Worm (Caenorhabditis elegans) whole organism, L2 larva: ENCODE results near the gene W05B10.4.

ENCODE experiments used
- mdl-1 ChIP-seq, 2 experiments: fragments of 150-350 bp in 1 of 2; sonication (generic microtip) in 1 of 2; optimal IDR thresholded peaks; 2 replicates each; lab custom pipeline; 2017; ENCODE audit warnings: missing biosample characterization in 2 of 2, missing genetic modification characterization in 2 of 2
- nhr-237 ChIP-seq: fragments of 150-350 bp; optimal IDR thresholded peaks from 2 replicates; lab custom pipeline; 2014; ENCODE audit warnings: missing biosample characterization, missing genetic modification characterization
- nhr-6 ChIP-seq: fragments of 150-350 bp; optimal IDR thresholded peaks from 2 replicates; lab custom pipeline; 2014; ENCODE audit warnings: missing biosample characterization, missing genetic modification characterization
- snpc-4 ChIP-seq: fragments of 150-350 bp; optimal IDR thresholded peaks from 2 replicates; lab custom pipeline; 2014; ENCODE audit warnings: missing biosample characterization, missing genetic modification characterization

DNA sequence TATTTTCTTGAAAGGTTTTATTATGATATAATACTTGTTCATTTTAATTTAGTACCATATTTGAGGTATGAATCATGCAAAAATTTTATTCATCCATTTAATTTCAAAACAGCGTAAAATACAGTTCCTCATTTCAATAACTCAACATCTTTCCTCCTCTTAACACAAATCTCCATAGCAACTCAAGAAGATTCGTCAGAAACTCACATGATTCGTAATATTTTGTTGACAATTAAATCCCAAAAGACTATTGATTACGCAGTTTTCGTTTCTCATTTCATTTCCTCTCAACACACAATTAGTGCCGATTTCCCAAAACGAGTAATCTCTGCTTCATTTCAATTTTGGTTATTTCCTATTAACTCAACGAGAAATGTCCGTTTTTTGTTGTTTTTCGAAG lies 40.3 kb downstream of the W05B10.4 start, which contains the start of gene R11D1.2:
- no peak for TF ChIP-seq mdl-1 (tag; optimal IDR thresholded peaks at IDR 0.05; lab: Kevin White, UChicago)
- no peak for TF ChIP-seq nhr-237
- no peak for TF ChIP-seq snpc-4 (tag; lab: Kevin White, UChicago)
- TF ChIP-seq nhr-6 (tag; lab: Kevin White, UChicago) = no peak
